ENCODE assay signal across 1 fruit fly cellular context in genomic region chr3L:3616344-3616743, dm6.
TF ChIP-seq lines count a peak whose summit lies in the region.

No protein-coding gene starts in this region.

TF ChIP-seq in whole organism, embryonic, 481 proteins besides CTCF, POLR2A, EP300 and RAD21 (continued from another document and continues in another):
- TF ChIP-seq danr (GFP tag; IDR thresholded peaks at IDR 0.05; lab: Robert Waterston, UW) (peak; percentile 58; the same call in 1 of the 2 replicates), Mrtf (GFP tag; IDR thresholded peaks at IDR 0.05; lab: Robert Waterston, UW) (peak; percentile 84), CG42726 (GFP tag; IDR thresholded peaks at IDR 0.05; lab: Robert Waterston, UW; ENCODE audit: partially characterized antibody) (peak; percentile 88), Dll (GFP tag; IDR thresholded peaks at IDR 0.05; lab: Robert Waterston, UW; ENCODE audit: partially characterized antibody) (no peak), sna (GFP tag; IDR thresholded peaks at IDR 0.05; lab: Robert Waterston, UW; ENCODE audit: partially characterized antibody) (no peak), nau (GFP tag; optimal IDR thresholded peaks at IDR 0.05; lab: Kevin White, UChicago) (peak; percentile 6), CG13775 (GFP tag; optimal IDR thresholded peaks at IDR 0.05; lab: Kevin White, UChicago) (peak; percentile 59), Oaz (GFP tag; IDR thresholded peaks at IDR 0.05; lab: Robert Waterston, UW) (peak; percentile 59; the same call in 1 of the 2 replicates), chif (GFP tag; optimal IDR thresholded peaks at IDR 0.05; lab: Kevin White, UChicago) (peak; percentile 71 to 92), dati (GFP tag; IDR thresholded peaks at IDR 0.05; lab: Robert Waterston, UW) (peak; percentile 55; the same call in 1 of the 2 replicates), Trl (optimal IDR thresholded peaks at IDR 0.05; lab: Kevin White, UChicago) (no peak), Trl (GFP tag; optimal IDR thresholded peaks at IDR 0.05; lab: Kevin White, UChicago) (peak; percentile 90), CG11247 (GFP tag; IDR thresholded peaks at IDR 0.05; lab: Robert Waterston, UW) (peak; percentile 90), pzg (GFP tag; optimal IDR thresholded peaks at IDR 0.05; lab: Kevin White, UChicago) (no peak), dan (GFP tag; IDR thresholded peaks at IDR 0.05; lab: Robert Waterston, UW) (no peak), Hmx (GFP tag; optimal IDR thresholded peaks at IDR 0.05; lab: Kevin White, UChicago) (peak; percentile 15), CG3726 (GFP tag; IDR thresholded peaks at IDR 0.05; lab: Robert Waterston, UW) (peak; percentile 66; the same call in 2 of the 3 replicates), Hr3 (GFP tag; optimal IDR thresholded peaks at IDR 0.05; lab: Kevin White, UChicago) (peak; percentile 89), Deaf1 (tag; optimal IDR thresholded peaks at IDR 0.05; lab: Kevin White, UChicago) (peak; percentile 40), tio (GFP tag; optimal IDR thresholded peaks at IDR 0.05; lab: Kevin White, UChicago) (peak; percentile 58), MTF-1 (GFP tag; optimal IDR thresholded peaks at IDR 0.05; lab: Kevin White, UChicago; ENCODE audit: borderline replicate concordance) (peak; percentile 86), CG4424 (GFP tag; optimal IDR thresholded peaks at IDR 0.05; lab: Kevin White, UChicago) (peak; percentile 82), CG3847 (GFP tag; IDR thresholded peaks at IDR 0.05; lab: Robert Waterston, UW) (peak; percentile 80), CG1792 (GFP tag; optimal IDR thresholded peaks at IDR 0.05; lab: Kevin White, UChicago) (peak; percentile 53), CG11504 (tag; optimal IDR thresholded peaks at IDR 0.05; lab: Kevin White, UChicago) (peak; percentile 83), CG7963 (GFP tag; IDR thresholded peaks at IDR 0.05; lab: Robert Waterston, UW; ENCODE audit: partially characterized antibody) (no peak), tin (GFP tag; optimal IDR thresholded peaks at IDR 0.05; lab: Kevin White, UChicago) (peak; percentile 91), ranshi (GFP tag; IDR thresholded peaks at IDR 0.05; lab: Robert Waterston, UW) (peak; percentile 51; the same call in 1 of the 2 replicates), C15 (GFP tag; IDR thresholded peaks at IDR 0.05; lab: Robert Waterston, UW) (no peak), ken (GFP tag; IDR thresholded peaks at IDR 0.05; lab: Robert Waterston, UW) (peak; percentile 84), CG10654 (GFP tag; optimal IDR thresholded peaks at IDR 0.05; lab: Kevin White, UChicago) (peak; percentile 72), tx (GFP tag; optimal IDR thresholded peaks at IDR 0.05; lab: Kevin White, UChicago) (peak; percentile 53), disco-r (GFP tag; optimal IDR thresholded peaks at IDR 0.05; lab: Kevin White, UChicago) (peak; percentile 24), CG17361 (GFP tag; IDR thresholded peaks at IDR 0.05; lab: Robert Waterston, UW) (peak; percentile 81; the same call in 2 of the 3 replicates), klu (GFP tag; IDR thresholded peaks at IDR 0.05; lab: Robert Waterston, UW) (peak; percentile 32; the same call in 1 of the 2 replicates), NfI (GFP tag; optimal IDR thresholded peaks at IDR 0.05; lab: Kevin White, UChicago) (peak; percentile 84), CG4282 (GFP tag; optimal IDR thresholded peaks at IDR 0.05; lab: Kevin White, UChicago) (peak; percentile 25), CG6813 (GFP tag; optimal IDR thresholded peaks at IDR 0.05; lab: Kevin White, UChicago) (peak; percentile 52), CG11695 (GFP tag; IDR thresholded peaks at IDR 0.05; lab: Robert Waterston, UW) (no peak), CG15514 (GFP tag; optimal IDR thresholded peaks at IDR 0.05; lab: Kevin White, UChicago) (peak; percentile 59), CG8281 (tag; optimal IDR thresholded peaks at IDR 0.05; lab: Kevin White, UChicago) (no peak), CG10267 (tag; optimal IDR thresholded peaks at IDR 0.05; lab: Kevin White, UChicago) (peak; percentile 72), Ets65A (GFP tag; lab: Kevin White, UChicago) (peak; percentile 97), inv (GFP tag; IDR thresholded peaks at IDR 0.05; lab: Robert Waterston, UW; ENCODE audit: partially characterized antibody) (peak; percentile 19; the same call in 1 of the 2 replicates), pum (GFP tag; optimal IDR thresholded peaks at IDR 0.05; lab: Kevin White, UChicago) (peak; percentile 82), lola (GFP tag; optimal IDR thresholded peaks at IDR 0.05; lab: Kevin White, UChicago) (peak in 1 of 3 experiments; percentile 51), Camta (GFP tag; optimal IDR thresholded peaks at IDR 0.05; lab: Kevin White, UChicago) (peak; percentile 14), CG13624 (GFP tag; optimal IDR thresholded peaks at IDR 0.05; lab: Kevin White, UChicago) (peak; percentile 75), TFAM (GFP tag; optimal IDR thresholded peaks at IDR 0.05; lab: Kevin White, UChicago) (peak; percentile 20), CG3407 (GFP tag; optimal IDR thresholded peaks at IDR 0.05; lab: Kevin White, UChicago) (peak; percentile 54), gcm (GFP tag; optimal IDR thresholded peaks at IDR 0.05; lab: Kevin White, UChicago) (peak; percentile 32), CG12391 (tag; optimal IDR thresholded peaks at IDR 0.05; lab: Kevin White, UChicago) (peak; percentile 69), Side (GFP tag; optimal IDR thresholded peaks at IDR 0.05; lab: Kevin White, UChicago) (peak; percentile 71), gsb-n (tag; optimal IDR thresholded peaks at IDR 0.05; lab: Kevin White, UChicago) (peak; percentile 65), wek (GFP tag; optimal IDR thresholded peaks at IDR 0.05; lab: Kevin White, UChicago) (no peak), ac (GFP tag; optimal IDR thresholded peaks at IDR 0.05; lab: Kevin White, UChicago) (no peak), croc (GFP tag; conservative IDR thresholded peaks at IDR 0.05; lab: Robert Waterston, UW) (peak; percentile 73), psq (GFP tag; optimal IDR thresholded peaks at IDR 0.05; lab: Kevin White, UChicago) (peak; percentile 22), Ravus (GFP tag; IDR thresholded peaks at IDR 0.05; lab: Robert Waterston, UW) (no peak), CG12659 (GFP tag; optimal IDR thresholded peaks at IDR 0.05; lab: Kevin White, UChicago) (peak; percentile 78), cwo (GFP tag; optimal IDR thresholded peaks at IDR 0.05; lab: Kevin White, UChicago) (no peak), CG34376 (GFP tag; optimal IDR thresholded peaks at IDR 0.05; lab: Kevin White, UChicago) (peak; percentile 33), Nf-YA (GFP tag; IDR thresholded peaks at IDR 0.05; lab: Robert Waterston, UW) (0 out of 2 replicates have a peak, but pooled peaks have one; percentile 35), CG8089 (GFP tag; optimal IDR thresholded peaks at IDR 0.05; lab: Kevin White, UChicago) (peak; percentile 74), kni (GFP tag; optimal IDR thresholded peaks at IDR 0.05; lab: Kevin White, UChicago) (no peak), D (optimal IDR thresholded peaks at IDR 0.05; lab: Kevin White, UChicago) (no peak), D (GFP tag; optimal IDR thresholded peaks at IDR 0.05; lab: Kevin White, UChicago) (peak; percentile 34), Stat92E (GFP tag; optimal IDR thresholded peaks at IDR 0.05; lab: Kevin White, UChicago) (no peak), slp2 (GFP tag; optimal IDR thresholded peaks at IDR 0.05; lab: Kevin White, UChicago) (peak; percentile 76), CG3065 (GFP tag; optimal IDR thresholded peaks at IDR 0.05; lab: Kevin White, UChicago) (peak; percentile 68), amos (GFP tag; IDR thresholded peaks at IDR 0.05; lab: Robert Waterston, UW; ENCODE audit: partially characterized antibody) (peak; percentile 47; the same call in 1 of the 2 replicates), ssp (GFP tag; IDR thresholded peaks at IDR 0.05; lab: Robert Waterston, UW) (peak; percentile 78), CkIIα-i1 (GFP tag; IDR thresholded peaks at IDR 0.05; lab: Robert Waterston, UW) (no peak), br (optimal IDR thresholded peaks at IDR 0.05; lab: Kevin White, UChicago) (no peak), CG4617 (GFP tag; optimal IDR thresholded peaks at IDR 0.05; lab: Kevin White, UChicago; ENCODE audit: borderline replicate concordance) (peak; percentile 62), pb (GFP tag; optimal IDR thresholded peaks at IDR 0.05; lab: Kevin White, UChicago) (peak; percentile 52), CG11456 (GFP tag; IDR thresholded peaks at IDR 0.05; lab: Robert Waterston, UW) (peak; percentile 98), dpn (GFP tag; optimal IDR thresholded peaks at IDR 0.05; lab: Kevin White, UChicago) (peak; percentile 75 to 91), ewg (GFP tag; optimal IDR thresholded peaks at IDR 0.05; lab: Kevin White, UChicago) (peak; percentile 48), CG6854 (GFP tag; optimal IDR thresholded peaks at IDR 0.05; lab: Kevin White, UChicago) (no peak), eyg (GFP tag; optimal IDR thresholded peaks at IDR 0.05; lab: Kevin White, UChicago) (peak; percentile 30), unpg (GFP tag; optimal IDR thresholded peaks at IDR 0.05; lab: Kevin White, UChicago) (peak; percentile 78), CG2678 (tag; optimal IDR thresholded peaks at IDR 0.05; lab: Kevin White, UChicago) (peak; percentile 64), az2 (GFP tag; optimal IDR thresholded peaks at IDR 0.05; lab: Kevin White, UChicago) (peak; percentile 88), Fer2 (tag; optimal IDR thresholded peaks at IDR 0.05; lab: Kevin White, UChicago) (peak; percentile 29), HLH4C (GFP tag; IDR thresholded peaks at IDR 0.05; lab: Robert Waterston, UW; ENCODE audit: partially characterized antibody) (0 out of 3 replicates have a peak, but pooled peaks have one; percentile 37), Lhr (GFP tag; optimal IDR thresholded peaks at IDR 0.05; lab: Kevin White, UChicago) (peak; percentile 91), CG4854 (GFP tag; optimal IDR thresholded peaks at IDR 0.05; lab: Kevin White, UChicago) (peak; percentile 60), CG9797 (GFP tag; optimal IDR thresholded peaks at IDR 0.05; lab: Kevin White, UChicago) (no peak), ERR (GFP tag; optimal IDR thresholded peaks at IDR 0.05; lab: Kevin White, UChicago) (peak; percentile 30), en (GFP tag; optimal IDR thresholded peaks at IDR 0.05; lab: Kevin White, UChicago) (peak; percentile 47), nerfin-2 (GFP tag; IDR thresholded peaks at IDR 0.05; lab: Robert Waterston, UW; ENCODE audit: partially characterized antibody) (no peak), sens (GFP tag; lab: Kevin White, UChicago) (peak; percentile 64), zf30C (GFP tag; optimal IDR thresholded peaks at IDR 0.05; lab: Kevin White, UChicago) (no peak), CG15601 (tag; optimal IDR thresholded peaks at IDR 0.05; lab: Kevin White, UChicago) (peak; percentile 68), CG7928 (GFP tag; optimal IDR thresholded peaks at IDR 0.05; lab: Kevin White, UChicago) (no peak), CG12299 (tag; optimal IDR thresholded peaks at IDR 0.05; lab: Kevin White, UChicago) (peak; percentile 38), CG18764 (GFP tag; optimal IDR thresholded peaks at IDR 0.05; lab: Kevin White, UChicago) (peak; percentile 74), bab2 (GFP tag; optimal IDR thresholded peaks at IDR 0.05; lab: Kevin White, UChicago) (peak; percentile 79), NC2α (GFP tag; optimal IDR thresholded peaks at IDR 0.05; lab: Kevin White, UChicago) (peak; percentile 58), zen (tag; optimal IDR thresholded peaks at IDR 0.05; lab: Kevin White, UChicago) (peak; percentile 85), lab (GFP tag; optimal IDR thresholded peaks at IDR 0.05; lab: Kevin White, UChicago) (peak; percentile 72), CG30403 (GFP tag; optimal IDR thresholded peaks at IDR 0.05; lab: Kevin White, UChicago) (peak; percentile 91), CG6683 (GFP tag; optimal IDR thresholded peaks at IDR 0.05; lab: Kevin White, UChicago) (no peak), grn (GFP tag; optimal IDR thresholded peaks at IDR 0.05; lab: Kevin White, UChicago) (no peak), CG2120 (GFP tag; optimal IDR thresholded peaks at IDR 0.05; lab: Kevin White, UChicago) (peak; percentile 86), CG31388 (GFP tag; optimal IDR thresholded peaks at IDR 0.05; lab: Kevin White, UChicago) (peak; percentile 72), odd (GFP tag; optimal IDR thresholded peaks at IDR 0.05; lab: Kevin White, UChicago) (peak; percentile 6), Lim3 (GFP tag; IDR thresholded peaks at IDR 0.05; lab: Robert Waterston, UW) (no peak), CG3838 (GFP tag; optimal IDR thresholded peaks at IDR 0.05; lab: Kevin White, UChicago) (peak; percentile 70), CG10366 (GFP tag; IDR thresholded peaks at IDR 0.05; lab: Robert Waterston, UW) (peak; percentile 84), esg (GFP tag; conservative IDR thresholded peaks at IDR 0.05; lab: Robert Waterston, UW) (peak; percentile 55), ap (GFP tag; IDR thresholded peaks at IDR 0.05; lab: Robert Waterston, UW) (no peak), CG11085 (GFP tag; IDR thresholded peaks at IDR 0.05; lab: Robert Waterston, UW) (peak; percentile 81), Rx (GFP tag; IDR thresholded peaks at IDR 0.05; lab: Robert Waterston, UW) (peak; percentile 75), CG4820 (GFP tag; optimal IDR thresholded peaks at IDR 0.05; lab: Kevin White, UChicago) (peak; percentile 78), CG14667 (GFP tag; IDR thresholded peaks at IDR 0.05; lab: Robert Waterston, UW) (peak; percentile 75), sima (GFP tag; optimal IDR thresholded peaks at IDR 0.05; lab: Kevin White, UChicago) (peak; percentile 34), CG1602 (GFP tag; optimal IDR thresholded peaks at IDR 0.05; lab: Kevin White, UChicago) (peak; percentile 83), seq (GFP tag; IDR thresholded peaks at IDR 0.05; lab: Robert Waterston, UW) (no peak; the same call in 1 of the 2 replicates), Dbx (GFP tag; IDR thresholded peaks at IDR 0.05; lab: Robert Waterston, UW) (peak; percentile 92), CG2712 (tag; optimal IDR thresholded peaks at IDR 0.05; lab: Kevin White, UChicago) (peak; percentile 84), CG6654 (GFP tag; optimal IDR thresholded peaks at IDR 0.05; lab: Kevin White, UChicago) (peak; percentile 59), gcm2 (GFP tag; optimal IDR thresholded peaks at IDR 0.05; lab: Kevin White, UChicago) (peak; percentile 6), cas (GFP tag; IDR thresholded peaks at IDR 0.05; lab: Robert Waterston, UW) (no peak), CG3163 (GFP tag; optimal IDR thresholded peaks at IDR 0.05; lab: Kevin White, UChicago) (peak; percentile 61), Fer1 (GFP tag; optimal IDR thresholded peaks at IDR 0.05; lab: Kevin White, UChicago) (peak; percentile 69), Max (GFP tag; optimal IDR thresholded peaks at IDR 0.05; lab: Kevin White, UChicago) (no peak), CG11398 (GFP tag; optimal IDR thresholded peaks at IDR 0.05; lab: Kevin White, UChicago) (peak; percentile 45), Hsf (GFP tag; optimal IDR thresholded peaks at IDR 0.05; lab: Kevin White, UChicago) (peak; percentile 90)
